Worm (Caenorhabditis elegans) whole organism, L2 larva: ENCODE measurements around the gene arrd-28.

ENCODE experiments used
- alr-1 ChIP-seq: fragments of 150-350 bp; optimal IDR thresholded peaks from 2 replicates; lab custom pipeline; 2014; ENCODE audit warnings: missing biosample characterization, missing genetic modification characterization
- aly-2 ChIP-seq: fragments of 150-350 bp; optimal IDR thresholded peaks from 2 replicates; lab custom pipeline; 2014; ENCODE audit warnings: missing biosample characterization, missing genetic modification characterization
- lin-39 ChIP-seq: fragments of 150-350 bp; optimal IDR thresholded peaks from 2 replicates; lab custom pipeline; 2014; ENCODE audit warnings: missing biosample characterization, missing genetic modification reagents, missing genetic modification characterization
- mab-5 ChIP-seq: fragments of 150-350 bp; optimal IDR thresholded peaks from 2 replicates; lab custom pipeline; 2014; ENCODE audit warnings: missing biosample characterization, missing genetic modification characterization
- nhr-11 ChIP-seq: fragments of 150-350 bp; optimal IDR thresholded peaks from 2 replicates; lab custom pipeline; 2014; ENCODE audit warnings: missing biosample characterization, missing genetic modification characterization
- nhr-77 ChIP-seq: fragments of 150-350 bp; optimal IDR thresholded peaks from 2 replicates; lab custom pipeline; 2014; ENCODE audit warnings: missing biosample characterization, missing genetic modification characterization
- unc-39 ChIP-seq: fragments of 150-350 bp; optimal IDR thresholded peaks from 2 replicates; lab custom pipeline; 2014; ENCODE audit warnings: missing biosample characterization, missing genetic modification characterization

DNA sequence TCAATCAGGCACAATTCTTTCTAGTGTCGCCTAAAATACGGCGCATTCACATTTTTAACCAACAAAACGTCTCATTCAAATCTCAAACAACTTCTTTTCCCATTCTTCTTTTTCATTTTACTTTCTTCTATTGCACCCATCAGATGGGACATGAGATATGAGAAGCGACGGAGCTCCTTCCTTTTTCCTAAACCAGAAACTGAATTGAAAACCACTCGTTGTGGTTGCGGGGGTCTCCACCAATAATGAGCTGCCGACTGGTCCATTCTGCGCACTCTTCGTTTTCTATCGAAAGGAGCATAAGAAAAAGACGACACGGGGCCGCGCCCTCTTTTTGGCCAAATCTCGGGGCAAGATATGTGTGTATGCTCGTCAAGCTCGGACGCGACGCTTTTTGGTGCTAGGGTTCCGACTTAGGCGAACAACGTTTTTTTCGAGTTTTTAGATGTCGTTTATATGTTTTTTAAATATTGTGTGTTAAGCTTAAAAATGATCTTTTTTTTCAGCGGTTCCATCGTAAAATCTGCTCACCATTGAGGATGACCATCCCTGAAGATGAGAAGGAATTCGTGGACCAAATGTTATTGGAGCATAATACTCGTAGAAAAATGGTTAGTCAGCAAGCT lies 29.4 kb upstream of the arrd-28 start, which contains the start of gene F09B9.5:
- TF ChIP-seq alr-1 (tag; lab: Kevin White, UChicago) (no peak), lin-39 (tag; lab: Kevin White, UChicago) (no peak), unc-39 (tag; lab: Kevin White, UChicago) (no peak), aly-2 (tag; lab: Kevin White, UChicago) (no peak), nhr-11 (tag; lab: Kevin White, UChicago) (no peak), mab-5 (tag; lab: Kevin White, UChicago) (no peak), nhr-77 (tag; lab: Kevin White, UChicago) (no peak)
